Worm (Caenorhabditis elegans): ENCODE results near the gene rfip-2.

- TF ChIP-seq cog-1 (tag; optimal IDR thresholded peaks at IDR 0.05) (no peak), tab-1 (GFP tag; IDR thresholded peaks at IDR 0.05) (no peak), ztf-29 (GFP tag; IDR thresholded peaks at IDR 0.05) (no peak), ztf-23 (GFP tag; IDR thresholded peaks at IDR 0.05) (no peak), med-1 (GFP tag; optimal IDR thresholded peaks at IDR 0.05; ENCODE audit: insufficient read depth) (no peak), ref-1 (GFP tag; conservative IDR thresholded peaks at IDR 0.05) (no peak), klf-2 (GFP tag; conservative IDR thresholded peaks at IDR 0.05) (no peak), T22C8.4 (GFP tag; IDR thresholded peaks at IDR 0.05) (no peak), flt-1 (GFP tag; IDR thresholded peaks at IDR 0.05) (no peak)
Measured at ce11 chrII:757224-757623, 33.6 kb downstream of the rfip-2 start.

All from whole organism, midembryonic.